Worm (Caenorhabditis elegans) whole organism, L4 larva: ENCODE results near the gene mrps-5.

Experiments
- F49E8.2 ChIP-seq: sonication (generic microtip); optimal IDR thresholded peaks from 2 replicates; lab custom pipeline; 2016; ENCODE audit warnings: missing compliant biosample characterization, mild to moderate bottlenecking, missing genetic modification characterization, borderline replicate concordance
- Y48G9A.11 ChIP-seq: fragments of 200-800 bp; sonication (Bioruptor generic); IDR thresholded peaks from 2 replicates; pipeline ENCODE4 v1.3.6; 2022; ENCODE audit warnings: missing genetic modification reagents, missing genetic modification characterization, missing compliant biosample characterization
- egl-27 ChIP-seq: sonication (generic microtip); optimal IDR thresholded peaks from 3 replicates; lab custom pipeline; 2017; ENCODE audit warnings: missing biosample characterization, missing genetic modification reagents, missing genetic modification characterization
- lsy-2 ChIP-seq, 2 experiments: fragments of 150-350 bp in 1 of 2; sonication (generic microtip) in 1 of 2; optimal IDR thresholded peaks; 2 replicates each; lab custom pipeline; 2014 to 2017; ENCODE audit warnings: missing biosample characterization in 2 of 2, missing genetic modification characterization in 2 of 2
- nhr-237 ChIP-seq: sonication (generic microtip); optimal IDR thresholded peaks from 2 replicates; lab custom pipeline; 2017; ENCODE audit warnings: missing biosample characterization, missing genetic modification characterization

DNA sequence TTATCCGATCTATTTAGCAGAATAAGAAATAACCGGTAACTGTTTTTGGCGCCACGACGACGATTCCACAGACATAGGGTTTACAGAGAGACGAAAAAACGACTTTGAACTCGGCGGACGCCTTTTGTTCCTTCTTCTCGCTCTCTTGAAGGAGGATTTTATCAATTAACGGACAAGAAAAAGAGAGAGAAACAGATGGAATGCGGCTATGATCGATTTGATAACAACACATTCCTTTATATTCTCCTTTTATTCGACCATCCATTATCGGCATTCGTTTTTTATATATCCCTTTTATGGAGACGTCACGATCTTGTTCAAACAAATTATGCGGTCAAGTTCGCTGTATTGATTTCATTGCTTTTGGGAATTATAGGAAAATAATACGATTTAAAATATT lies 14.5 kb upstream of the mrps-5 start:
- no peak for TF ChIP-seq F49E8.2
- TF ChIP-seq lsy-2 (tag; optimal IDR thresholded peaks at IDR 0.05; lab: Kevin White, UChicago): no peak
- no peak for TF ChIP-seq nhr-237
- TF ChIP-seq Y48G9A.11: no peak
- no peak for TF ChIP-seq egl-27 (tag; lab: Kevin White, UChicago)
